Fruit fly (Drosophila melanogaster) whole organism, prepupa: ENCODE data around the gene CG4462.

Source experiments
- CG10669 ChIP-seq: fragments of 200-800 bp; sonication (Bioruptor generic); optimal IDR thresholded peaks from 3 replicates; lab custom pipeline; 2018; ENCODE audit warnings: missing biosample characterization, mild to moderate bottlenecking, missing genetic modification characterization, moderate library complexity
- CG11902 ChIP-seq: fragments of 200-800 bp; sonication (Bioruptor generic); optimal IDR thresholded peaks from 3 replicates; lab custom pipeline; 2016; ENCODE audit warnings: missing biosample characterization, missing genetic modification characterization
- CG8632 ChIP-seq: fragments of 200-800 bp; sonication (Bioruptor generic); optimal IDR thresholded peaks from 3 replicates; lab custom pipeline; 2016; ENCODE audit warnings: missing biosample characterization, missing genetic modification characterization
- Sox14 ChIP-seq: fragments of 200-800 bp; sonication (Bioruptor generic); optimal IDR thresholded peaks from 3 replicates; lab custom pipeline; 2016; ENCODE audit warnings: missing biosample characterization, missing genetic modification characterization
- fd59A ChIP-seq: fragments of 200-800 bp; sonication (Bioruptor generic); optimal IDR thresholded peaks from 2 replicates; lab custom pipeline; 2017; ENCODE audit warnings: missing biosample characterization, mild to moderate bottlenecking, missing genetic modification characterization, missing genetic modification reagents

- TF ChIP-seq fd59A (GFP tag; lab: Kevin White, UChicago): no peak
- no peak for TF ChIP-seq Sox14 (GFP tag; lab: Kevin White, UChicago)
- no peak for TF ChIP-seq CG10669
- TF ChIP-seq CG8632 (GFP tag; lab: Kevin White, UChicago): no peak
- no peak for TF ChIP-seq CG11902 (GFP tag; lab: Kevin White, UChicago)
Measured at dm6 chr3R:19932169-19932568, 7.0 kb upstream of the CG4462 start.
